Worm (Caenorhabditis elegans) whole organism, mixed stage, embryonic: ENCODE data around the gene D1022.9.

Experiments
- M03D4.4 ChIP-seq: sonication (generic microtip); optimal IDR thresholded peaks from 2 replicates; lab custom pipeline; 2017; ENCODE audit warnings: mild to moderate bottlenecking, missing genetic modification characterization, missing compliant biosample characterization
- bed-3 ChIP-seq: fragments of 200-800 bp; sonication (Bioruptor generic); optimal IDR thresholded peaks from 3 replicates; lab custom pipeline; 2018; ENCODE audit warnings: mild to moderate bottlenecking, missing genetic modification characterization, moderate library complexity, missing compliant biosample characterization
- blmp-1 ChIP-seq: fragments of 150-350 bp; optimal IDR thresholded peaks from 2 replicates; lab custom pipeline; 2014; ENCODE audit warnings: missing biosample characterization, missing genetic modification characterization
- ceh-39 ChIP-seq: fragments of 150-350 bp; optimal IDR thresholded peaks from 2 replicates; lab custom pipeline; 2014; ENCODE audit warnings: missing biosample characterization, missing genetic modification characterization
- ceh-83 ChIP-seq: fragments of 200-800 bp; sonication (Bioruptor generic); optimal IDR thresholded peaks from 2 replicates; lab custom pipeline; 2018; ENCODE audit warnings: mild to moderate bottlenecking, missing genetic modification characterization, missing compliant biosample characterization
- ces-1 ChIP-seq: fragments of 150-350 bp; optimal IDR thresholded peaks from 2 replicates; lab custom pipeline; 2014; ENCODE audit warnings: missing biosample characterization, missing genetic modification reagents, missing genetic modification characterization
- drap-1 ChIP-seq: fragments of 200-800 bp; sonication (Bioruptor generic); optimal IDR thresholded peaks from 3 replicates; lab custom pipeline; 2018; ENCODE audit warnings: mild to moderate bottlenecking, missing genetic modification characterization, missing compliant biosample characterization
- elt-1 ChIP-seq: sonication (generic microtip); optimal IDR thresholded peaks from 2 replicates; lab custom pipeline; 2017; ENCODE audit warnings: missing genetic modification characterization, mild to moderate bottlenecking, missing compliant biosample characterization, antibody characterized with exemption, moderate library complexity, borderline replicate concordance; ENCODE audit not compliant: insufficient read depth
- elt-3 ChIP-seq: fragments of 150-350 bp; optimal IDR thresholded peaks from 2 replicates; lab custom pipeline; 2014; ENCODE audit warnings: missing biosample characterization, missing genetic modification characterization
- flh-1 ChIP-seq: fragments of 200-800 bp; sonication (Bioruptor generic); optimal IDR thresholded peaks from 2 replicates; lab custom pipeline; 2018; ENCODE audit warnings: mild to moderate bottlenecking, missing genetic modification characterization, moderate library complexity, missing compliant biosample characterization
- ham-2 ChIP-seq: fragments of 200-800 bp; sonication (Bioruptor generic); optimal IDR thresholded peaks from 2 replicates; lab custom pipeline; 2018; ENCODE audit warnings: mild to moderate bottlenecking, missing genetic modification characterization, missing compliant biosample characterization
- hlh-1 ChIP-seq: fragments of 150-350 bp; optimal IDR thresholded peaks from 2 replicates; lab custom pipeline; 2014; ENCODE audit warnings: missing biosample characterization, missing genetic modification reagents, missing genetic modification characterization
- lin-32 ChIP-seq: fragments of 200-800 bp; sonication (Bioruptor generic); optimal IDR thresholded peaks from 2 replicates; lab custom pipeline; 2018; ENCODE audit warnings: mild to moderate bottlenecking, missing genetic modification characterization, missing compliant biosample characterization
- mab-5 ChIP-seq: fragments of 150-350 bp; optimal IDR thresholded peaks from 2 replicates; lab custom pipeline; 2014; ENCODE audit warnings: missing biosample characterization, missing genetic modification characterization
- mep-1 ChIP-seq: fragments of 150-350 bp; optimal IDR thresholded peaks from 2 replicates; lab custom pipeline; 2017; ENCODE audit warnings: missing biosample characterization, missing genetic modification reagents, missing genetic modification characterization, inconsistent platforms
- nhr-12 ChIP-seq: fragments of 150-350 bp; optimal IDR thresholded peaks from 2 replicates; lab custom pipeline; 2014; ENCODE audit warnings: missing biosample characterization, missing genetic modification characterization
- nhr-237 ChIP-seq: fragments of 150-350 bp; optimal IDR thresholded peaks from 2 replicates; lab custom pipeline; 2014; ENCODE audit warnings: missing biosample characterization, missing genetic modification characterization
- nhr-28 ChIP-seq: fragments of 150-350 bp; optimal IDR thresholded peaks from 2 replicates; lab custom pipeline; 2014; ENCODE audit warnings: missing biosample characterization, missing genetic modification characterization
- nhr-76 ChIP-seq: sonication (generic microtip); optimal IDR thresholded peaks from 2 replicates; lab custom pipeline; 2017; ENCODE audit warnings: missing biosample characterization, missing genetic modification characterization
- pha-4 ChIP-seq: fragments of 150-350 bp; optimal IDR thresholded peaks from 2 replicates; lab custom pipeline; 2018; ENCODE audit warnings: missing biosample characterization, missing genetic modification reagents, missing genetic modification characterization
- sem-2 ChIP-seq: fragments of 200-800 bp; sonication (Bioruptor generic); optimal IDR thresholded peaks from 2 replicates; lab custom pipeline; 2018; ENCODE audit warnings: mild to moderate bottlenecking, missing genetic modification characterization, missing compliant biosample characterization
- sptf-1 ChIP-seq: sonication (generic microtip); optimal IDR thresholded peaks from 2 replicates; lab custom pipeline; 2017; ENCODE audit warnings: mild to moderate bottlenecking, missing genetic modification characterization, moderate library complexity, missing compliant biosample characterization
- tbx-8 ChIP-seq: fragments of 200-800 bp; sonication (Bioruptor generic); optimal IDR thresholded peaks from 2 replicates; lab custom pipeline; 2018; ENCODE audit warnings: mild to moderate bottlenecking, missing genetic modification characterization, moderate library complexity, missing compliant biosample characterization
- unc-120 ChIP-seq: sonication (generic microtip); optimal IDR thresholded peaks from 2 replicates; lab custom pipeline; 2017; ENCODE audit warnings: missing genetic modification characterization, missing compliant biosample characterization; ENCODE audit not compliant: poor library complexity, severe bottlenecking
- unc-39 ChIP-seq: fragments of 150-350 bp; optimal IDR thresholded peaks from 2 replicates; lab custom pipeline; 2014; ENCODE audit warnings: missing biosample characterization, missing genetic modification characterization
- unc-62 ChIP-seq: fragments of 150-350 bp; optimal IDR thresholded peaks from 2 replicates; lab custom pipeline; 2014; ENCODE audit warnings: missing biosample characterization, missing genetic modification reagents, missing genetic modification characterization
- zip-8 ChIP-seq: fragments of 150-350 bp; optimal IDR thresholded peaks from 2 replicates; lab custom pipeline; 2014; ENCODE audit warnings: missing biosample characterization, missing genetic modification characterization

Gene D1022.9

DNA sequence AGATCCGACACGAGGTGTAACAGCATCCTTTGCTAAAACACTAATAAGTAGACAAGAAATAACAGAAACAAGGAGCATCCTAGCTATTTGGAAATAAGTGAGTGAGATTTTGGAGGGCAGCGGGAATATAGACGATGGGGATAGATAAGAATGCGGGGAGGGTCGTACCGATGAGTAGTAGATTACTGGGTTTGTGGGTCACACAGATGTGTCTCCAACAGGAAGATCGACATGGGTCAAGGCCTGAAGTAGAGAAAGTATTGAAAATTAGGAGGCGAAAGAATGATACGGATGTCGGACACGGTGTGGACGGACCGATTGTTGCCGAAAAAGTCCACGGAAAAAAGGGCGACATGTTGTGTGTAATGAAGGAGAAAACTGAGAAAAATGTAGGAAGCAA lies 44.9 kb upstream of the D1022.9 start, which contains the start of gene wrt-10:
Gene wrt-10 (minus strand): TSS at position 195 of the 400 bp plus-strand sequence.
- TF ChIP-seq elt-1 (peak; percentile 82), ceh-39 (tag; lab: Kevin White, UChicago) (no peak)

DNA sequence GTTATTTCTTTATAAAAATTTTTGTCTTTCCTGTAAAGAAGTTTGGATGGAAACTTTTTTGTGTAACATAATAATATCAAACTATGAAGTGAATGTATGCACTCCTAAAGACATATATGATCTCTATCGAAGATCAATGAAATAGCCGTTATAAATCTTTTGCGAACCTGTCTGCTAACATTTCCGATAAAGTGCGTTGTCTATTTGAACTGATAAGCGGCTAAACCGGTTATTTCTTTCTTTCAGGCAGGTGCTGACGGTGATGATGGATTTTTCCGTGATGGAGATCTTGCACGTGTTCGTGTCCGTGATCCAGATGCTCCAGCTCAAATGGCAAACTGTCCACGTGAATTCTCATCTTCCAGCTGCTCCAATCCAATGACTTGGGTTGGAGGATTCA lies 42.0 kb upstream of the D1022.9 start:
- no peak for TF ChIP-seq flh-1 (GFP tag; lab: Kevin White, UChicago)
- TF ChIP-seq nhr-28 (tag; lab: Kevin White, UChicago) = no peak
- TF ChIP-seq nhr-12 (tag; lab: Kevin White, UChicago) = no peak
- no peak for TF ChIP-seq ces-1 (GFP tag; lab: Kevin White, UChicago)
- TF ChIP-seq drap-1 (GFP tag; lab: Kevin White, UChicago) = no peak
- TF ChIP-seq ceh-83 = no peak
- TF ChIP-seq sem-2 (GFP tag; lab: Kevin White, UChicago) = no peak
- no peak for TF ChIP-seq elt-3 (tag; lab: Kevin White, UChicago)
- TF ChIP-seq unc-120 (tag; lab: Kevin White, UChicago) = no peak
- no peak for TF ChIP-seq bed-3 (GFP tag; lab: Kevin White, UChicago)
- TF ChIP-seq M03D4.4 = no peak

DNA sequence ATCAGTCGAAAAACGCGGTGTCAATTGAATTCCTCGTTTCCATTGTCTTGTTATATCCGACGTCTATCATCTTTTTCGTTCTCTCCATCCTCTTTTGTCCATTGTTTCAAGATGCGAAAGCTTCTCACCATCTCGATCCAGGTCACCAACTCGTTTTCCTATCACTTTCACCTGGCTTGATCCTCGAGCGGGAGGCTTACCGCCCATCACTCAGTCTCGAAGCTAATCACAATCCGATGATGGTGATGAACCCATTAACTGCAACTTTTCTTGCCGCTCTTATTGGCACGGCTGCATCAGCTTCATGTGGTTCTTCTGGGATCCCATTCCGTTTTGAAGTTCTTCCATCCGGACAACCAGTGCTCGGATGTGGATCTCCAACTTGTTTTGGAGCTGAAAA lies 41.4 kb upstream of the D1022.9 start, which contains the start of gene wrt-1:
Gene wrt-1 (plus strand): TSS at position 53 of the 400 bp plus-strand sequence.
- TF ChIP-seq unc-62 (GFP tag; lab: Kevin White, UChicago) = no peak
- TF ChIP-seq hlh-1 (tag; lab: Kevin White, UChicago) = no peak
- TF ChIP-seq ham-2 (GFP tag; lab: Kevin White, UChicago) = peak; percentile 13
- TF ChIP-seq nhr-237 (tag; lab: Kevin White, UChicago) = no peak
- no peak for TF ChIP-seq nhr-76
- TF ChIP-seq nhr-12 (tag; lab: Kevin White, UChicago) = no peak
- no peak for TF ChIP-seq zip-8 (tag; lab: Kevin White, UChicago)

- TF ChIP-seq tbx-8 (GFP tag; lab: Kevin White, UChicago) (no peak), blmp-1 (tag; lab: Kevin White, UChicago) (no peak), hlh-1 (tag; lab: Kevin White, UChicago) (peak; percentile 62), unc-120 (tag; lab: Kevin White, UChicago) (peak; percentile 70), nhr-237 (tag; lab: Kevin White, UChicago) (peak; percentile 46), unc-62 (GFP tag; lab: Kevin White, UChicago) (peak; percentile 76), mab-5 (no peak)
- TF ChIP-seq, all 35 proteins: peak for 4
Observed at ce11 chrII:7529078-7529683, 39.7 kb upstream of the D1022.9 start, which contains the start of gene ZK1290.5. ZK1290.5 (plus strand) TSS chrII:7529643.

- TF ChIP-seq nhr-237 (tag; lab: Kevin White, UChicago) (no peak), sem-2 (GFP tag; lab: Kevin White, UChicago) (no peak), hlh-1 (tag; lab: Kevin White, UChicago) (no peak), unc-39 (tag; lab: Kevin White, UChicago) (no peak), bed-3 (GFP tag; lab: Kevin White, UChicago) (no peak), blmp-1 (tag; lab: Kevin White, UChicago) (no peak), nhr-28 (tag; lab: Kevin White, UChicago) (no peak), pha-4 (tag; lab: Kevin White, UChicago) (no peak), mep-1 (tag; lab: Kevin White, UChicago) (no peak), ceh-39 (tag; lab: Kevin White, UChicago) (no peak), drap-1 (GFP tag; lab: Kevin White, UChicago) (no peak), M03D4.4 (no peak), ham-2 (GFP tag; lab: Kevin White, UChicago) (no peak), unc-62 (GFP tag; lab: Kevin White, UChicago) (no peak), nhr-12 (tag; lab: Kevin White, UChicago) (no peak), lin-32 (GFP tag; lab: Kevin White, UChicago) (no peak)
Observed at ce11 chrII:7528210-7528609, 38.7 kb upstream of the D1022.9 start.

DNA sequence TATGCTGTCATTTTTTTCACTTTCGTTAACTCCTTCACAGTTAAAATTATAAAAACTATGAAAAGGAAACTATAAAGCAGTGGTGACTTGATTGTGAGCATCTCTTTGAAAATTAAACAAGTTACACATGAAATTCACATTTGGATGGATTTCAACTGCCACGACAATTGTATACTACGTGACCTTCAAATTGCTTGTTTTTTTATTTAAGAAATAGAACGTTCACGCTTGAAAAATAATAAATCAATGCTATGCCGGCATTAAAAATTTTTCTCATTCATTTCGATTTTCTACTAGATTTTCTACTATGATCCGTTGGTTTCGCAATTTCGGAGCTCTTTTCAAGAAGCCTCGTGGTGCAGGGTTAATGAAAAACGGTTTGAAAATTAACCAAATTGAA lies 36.0 kb upstream of the D1022.9 start, which contains the start of the genes ZK1290.7 and rnh-1.1:
Gene ZK1290.7 (minus strand): TSS at position 101 of the 400 bp plus-strand sequence.
Gene rnh-1.1 (plus strand): TSS at position 281 of the 400 bp plus-strand sequence.
- TF ChIP-seq blmp-1 (tag; lab: Kevin White, UChicago) = no peak
- no peak for TF ChIP-seq tbx-8 (GFP tag; lab: Kevin White, UChicago)
- TF ChIP-seq zip-8 (tag; lab: Kevin White, UChicago) = no peak
- no peak for TF ChIP-seq unc-39 (tag; lab: Kevin White, UChicago)
- TF ChIP-seq nhr-237 (tag; lab: Kevin White, UChicago) = no peak
- TF ChIP-seq sptf-1 = no peak
- TF ChIP-seq nhr-12 (tag; lab: Kevin White, UChicago) = no peak
- TF ChIP-seq, all 35 proteins: peak for 0
